Fruit fly (Drosophila melanogaster) whole organism, embryonic: Measurements from ENCODE around the gene CG15408.
A peak's percentile ranks its signal among the peaks of the same experiment; 100 is the strongest.

Experiments used
- Asciz ChIP-seq: fragments of 200-800 bp; sonication (Bioruptor generic); optimal IDR thresholded peaks from 2 replicates; lab custom pipeline; 2017; ENCODE audit warnings: missing biosample characterization, mild to moderate bottlenecking, missing genetic modification characterization, missing genetic modification reagents
- Atf3 ChIP-seq: fragments of 200-800 bp; sonication (Bioruptor generic); optimal IDR thresholded peaks from 3 replicates; lab custom pipeline; 2016; ENCODE audit warnings: missing biosample characterization, missing genetic modification characterization
- B-H2 ChIP-seq: fragments of 200-800 bp; sonication (Bioruptor generic); optimal IDR thresholded peaks from 2 replicates; lab custom pipeline; 2018; ENCODE audit warnings: missing biosample characterization, mild to moderate bottlenecking, missing genetic modification characterization
- CG10209 ChIP-seq: fragments of 200-800 bp; sonication (Bioruptor generic); optimal IDR thresholded peaks from 3 replicates; lab custom pipeline; 2017; ENCODE audit warnings: missing biosample characterization, mild to moderate bottlenecking, missing genetic modification characterization, missing genetic modification reagents
- CG10267 ChIP-seq: fragments of 200-800 bp; sonication (Bioruptor generic); optimal IDR thresholded peaks from 2 replicates; lab custom pipeline; 2018; ENCODE audit warnings: missing biosample characterization, mild to moderate bottlenecking, missing genetic modification characterization, moderate library complexity
- CG10431 ChIP-seq: fragments of 200-800 bp; sonication (Bioruptor generic); optimal IDR thresholded peaks from 3 replicates; lab custom pipeline; 2018; ENCODE audit warnings: missing biosample characterization, mild to moderate bottlenecking, missing genetic modification characterization
- CG11247 ChIP-seq: fragments of 200-800 bp; sonication (Bioruptor generic); IDR thresholded peaks from 2 replicates; pipeline ENCODE4 v1.3.6; 2022; ENCODE audit warnings: missing biosample characterization, missing genetic modification characterization
- CG11695 ChIP-seq: fragments of 200-800 bp; sonication (Bioruptor generic); IDR thresholded peaks from 3 replicates; pipeline ENCODE4 v1.3.6; 2022; ENCODE audit warnings: missing biosample characterization, missing genetic modification characterization
- CG11696 ChIP-seq: fragments of 200-800 bp; sonication (Bioruptor generic); IDR thresholded peaks from 2 replicates; pipeline ENCODE4 v1.3.6; 2022; ENCODE audit warnings: missing biosample characterization, missing genetic modification characterization
- CG12071 ChIP-seq: fragments of 200-800 bp; sonication (Bioruptor generic); optimal IDR thresholded peaks from 3 replicates; lab custom pipeline; 2018; ENCODE audit warnings: missing biosample characterization, mild to moderate bottlenecking, missing genetic modification characterization
- CG14860 ChIP-seq: fragments of 200-800 bp; sonication (Bioruptor generic); IDR thresholded peaks from 3 replicates; pipeline ENCODE4 v1.3.6; 2022; ENCODE audit warnings: missing biosample characterization, missing genetic modification characterization; ENCODE audit not compliant: partially characterized antibody
- CG1792 ChIP-seq: fragments of 200-800 bp; sonication (Bioruptor generic); optimal IDR thresholded peaks from 2 replicates; lab custom pipeline; 2016; ENCODE audit warnings: missing biosample characterization, missing genetic modification characterization
- CG18764 ChIP-seq: fragments of 200-800 bp; sonication (Bioruptor generic); optimal IDR thresholded peaks from 3 replicates; lab custom pipeline; 2016; ENCODE audit warnings: missing biosample characterization, missing genetic modification characterization
- CG33557 ChIP-seq: fragments of 200-800 bp; sonication (Bioruptor generic); optimal IDR thresholded peaks from 2 replicates; lab custom pipeline; 2019; ENCODE audit warnings: missing biosample characterization, mild to moderate bottlenecking, missing genetic modification characterization, moderate library complexity
- CG34422 ChIP-seq: fragments of 200-800 bp; sonication (Bioruptor generic); IDR thresholded peaks from 3 replicates; pipeline ENCODE4 v1.3.6; 2022; ENCODE audit warnings: missing biosample characterization, missing genetic modification characterization
- CG4730 ChIP-seq: fragments of 200-800 bp; sonication (Bioruptor generic); IDR thresholded peaks from 2 replicates; pipeline ENCODE4 v1.3.6; 2022; ENCODE audit warnings: missing biosample characterization, missing genetic modification characterization
- CG7745 ChIP-seq: fragments of 200-800 bp; sonication (Bioruptor generic); optimal IDR thresholded peaks from 2 replicates; lab custom pipeline; 2018; ENCODE audit warnings: missing biosample characterization, mild to moderate bottlenecking, missing genetic modification characterization, moderate library complexity
- CG9932 ChIP-seq: fragments of 200-800 bp; sonication (Bioruptor generic); IDR thresholded peaks from 2 replicates; pipeline ENCODE4 v1.3.6; 2022; ENCODE audit warnings: missing biosample characterization, missing genetic modification characterization
- CoRest ChIP-seq: fragments of 200-800 bp; sonication (Bioruptor generic); optimal IDR thresholded peaks from 3 replicates; lab custom pipeline; 2018; ENCODE audit warnings: missing biosample characterization, mild to moderate bottlenecking, missing genetic modification characterization, moderate library complexity
- Eip74EF ChIP-seq, 2 experiments: fragments of 200-800 bp in 1 of 2; fragments of >200 bp in 1 of 2; sonication (Bioruptor generic) in 1 of 2; optimal IDR thresholded peaks; 2 replicates each; lab custom pipeline; 2017 to 2019; ENCODE audit warnings: missing biosample characterization in 2 of 2, missing genetic modification characterization in 2 of 2, mild to moderate bottlenecking in 1 of 2, moderate library complexity in 1 of 2
- Gsc ChIP-seq: fragments of 200-800 bp; sonication (Bioruptor generic); IDR thresholded peaks from 2 replicates; pipeline ENCODE4 v1.3.6; 2022; ENCODE audit warnings: missing biosample characterization, missing genetic modification characterization
- Hand ChIP-seq: fragments of 200-800 bp; sonication (Bioruptor generic); optimal IDR thresholded peaks from 2 replicates; lab custom pipeline; 2017; ENCODE audit warnings: mild to moderate bottlenecking, missing biosample characterization, missing genetic modification reagents, missing genetic modification characterization
- Hr39 ChIP-seq: fragments of >200 bp; optimal IDR thresholded peaks from 2 replicates; lab custom pipeline; 2017
- Nf-YB ChIP-seq: fragments of 200-800 bp; sonication (Bioruptor generic); optimal IDR thresholded peaks from 3 replicates; lab custom pipeline; 2019; ENCODE audit warnings: missing biosample characterization, mild to moderate bottlenecking, missing genetic modification characterization, moderate library complexity
- Pdp1 ChIP-seq, 2 experiments: fragments of 200-800 bp; sonication (Bioruptor generic); optimal IDR thresholded peaks; 3 replicates each; lab custom pipeline; 2016; ENCODE audit warnings: missing biosample characterization in 2 of 2, missing genetic modification characterization in 2 of 2, mild to moderate bottlenecking in 1 of 2, moderate library complexity in 1 of 2
- Scr ChIP-seq: fragments of 200-800 bp; sonication (Bioruptor generic); IDR thresholded peaks from 2 replicates; pipeline ENCODE4 v1.3.6; 2022; ENCODE audit warnings: missing biosample characterization, missing genetic modification characterization; ENCODE audit not compliant: partially characterized antibody
- Side ChIP-seq: fragments of 200-800 bp; sonication (Bioruptor generic); optimal IDR thresholded peaks from 2 replicates; lab custom pipeline; 2016; ENCODE audit warnings: missing biosample characterization, missing genetic modification characterization
- Taf1 ChIP-seq: fragments of 200-800 bp; sonication (Bioruptor generic); IDR thresholded peaks from 2 replicates; pipeline ENCODE4 v1.3.6; 2022; ENCODE audit warnings: missing biosample characterization, missing genetic modification characterization
- ap ChIP-seq: fragments of 200-800 bp; sonication (Bioruptor generic); IDR thresholded peaks from 2 replicates; pipeline ENCODE4 v1.3.6; 2022; ENCODE audit warnings: missing biosample characterization, missing genetic modification characterization
- chm ChIP-seq: fragments of 200-800 bp; sonication (Bioruptor generic); IDR thresholded peaks from 2 replicates; pipeline ENCODE4 v1.3.6; 2022; ENCODE audit warnings: missing biosample characterization, missing genetic modification characterization
- cwo ChIP-seq: fragments of 200-800 bp; sonication (Bioruptor generic); optimal IDR thresholded peaks from 3 replicates; lab custom pipeline; 2017; ENCODE audit warnings: missing biosample characterization, missing genetic modification characterization, mild to moderate bottlenecking, moderate library complexity, missing genetic modification reagents
- dmrt11E ChIP-seq: fragments of 200-800 bp; sonication (Bioruptor generic); optimal IDR thresholded peaks from 3 replicates; lab custom pipeline; 2018; ENCODE audit warnings: missing biosample characterization, mild to moderate bottlenecking, missing genetic modification characterization, moderate library complexity
- gce ChIP-seq: fragments of 200-800 bp; sonication (Bioruptor generic); IDR thresholded peaks from 3 replicates; pipeline ENCODE4 v1.3.6; 2022; ENCODE audit warnings: missing biosample characterization, missing genetic modification characterization
- gfzf ChIP-seq: fragments of 200-800 bp; sonication (Bioruptor generic); optimal IDR thresholded peaks from 2 replicates; lab custom pipeline; 2016; ENCODE audit warnings: missing biosample characterization, mild to moderate bottlenecking, missing genetic modification characterization, moderate library complexity
- grn ChIP-seq: fragments of 200-800 bp; sonication (Bioruptor generic); optimal IDR thresholded peaks from 3 replicates; lab custom pipeline; 2017; ENCODE audit warnings: missing biosample characterization, missing genetic modification characterization
- jumu ChIP-seq: fragments of 200-800 bp; sonication (Bioruptor generic); optimal IDR thresholded peaks from 3 replicates; lab custom pipeline; 2016; ENCODE audit warnings: missing biosample characterization, missing genetic modification characterization
- lmd ChIP-seq: fragments of 200-800 bp; sonication (Bioruptor generic); IDR thresholded peaks from 2 replicates; pipeline ENCODE4 v1.3.6; 2022; ENCODE audit warnings: missing biosample characterization, missing genetic modification characterization
- pho ChIP-seq: fragments of 200-800 bp; sonication (Bioruptor generic); optimal IDR thresholded peaks from 2 replicates; lab custom pipeline; 2016; ENCODE audit warnings: missing biosample characterization, missing genetic modification characterization
- row ChIP-seq: fragments of 200-800 bp; sonication (Bioruptor generic); IDR thresholded peaks from 3 replicates; pipeline ENCODE4 v1.3.6; 2022; ENCODE audit warnings: missing biosample characterization, missing genetic modification characterization
- sisA ChIP-seq: fragments of 200-800 bp; sonication (Bioruptor generic); IDR thresholded peaks from 2 replicates; pipeline ENCODE4 v1.3.6; 2022; ENCODE audit warnings: missing biosample characterization, missing genetic modification characterization
- sr ChIP-seq: fragments of 200-800 bp; sonication (Bioruptor generic); IDR thresholded peaks from 3 replicates; pipeline ENCODE4 v1.3.6; 2022; ENCODE audit warnings: missing biosample characterization, missing genetic modification characterization
- ssp ChIP-seq: fragments of 200-800 bp; sonication (Bioruptor generic); IDR thresholded peaks from 2 replicates; pipeline ENCODE4 v1.3.6; 2022; ENCODE audit warnings: missing biosample characterization, missing genetic modification characterization
- unc-4 ChIP-seq: fragments of 200-800 bp; sonication (Bioruptor generic); IDR thresholded peaks from 2 replicates; pipeline ENCODE4 v1.3.6; 2022; ENCODE audit warnings: missing biosample characterization, missing genetic modification characterization; ENCODE audit not compliant: partially characterized antibody
- wek ChIP-seq: fragments of 200-800 bp; sonication (Bioruptor generic); optimal IDR thresholded peaks from 3 replicates; lab custom pipeline; 2018; ENCODE audit warnings: missing biosample characterization, mild to moderate bottlenecking, missing genetic modification characterization, moderate library complexity

The CG15408 gene

dm6 chr2L:3301755-3302499 is 30.7 kb upstream of the CG15408 start (continued):
- TF ChIP-seq CoRest (tag; lab: Kevin White, UChicago) (peak; percentile 100), CG10267 (peak; percentile 97), Gsc (GFP tag; lab: Robert Waterston, UW) (peak; percentile 97), gfzf (GFP tag; lab: Kevin White, UChicago) (peak; percentile 45), dmrt11E (peak; percentile 99), unc-4 (GFP tag; lab: Robert Waterston, UW) (peak; percentile 34; the same call in 1 of the 2 replicates), CG7745 (tag; lab: Kevin White, UChicago) (peak; percentile 95), CG10209 (GFP tag; lab: Kevin White, UChicago) (peak; percentile 100), CG12071 (GFP tag; lab: Kevin White, UChicago) (peak; percentile 100), Asciz (GFP tag; lab: Kevin White, UChicago) (peak; percentile 99), CG14860 (GFP tag; lab: Robert Waterston, UW) (no peak), Hr39 (lab: Kevin White, UChicago) (no peak), CG11696 (GFP tag; lab: Robert Waterston, UW) (peak; percentile 98), CG11247 (GFP tag; lab: Robert Waterston, UW) (peak; percentile 99), CG9932 (GFP tag; lab: Robert Waterston, UW) (peak; percentile 100), cwo (GFP tag; lab: Kevin White, UChicago) (peak; percentile 99), pho (GFP tag; lab: Kevin White, UChicago) (peak; percentile 100), CG10431 (GFP tag; lab: Kevin White, UChicago) (peak; percentile 99), CG18764 (GFP tag; lab: Kevin White, UChicago) (peak; percentile 99), Taf1 (GFP tag; lab: Robert Waterston, UW) (peak; percentile 99), lmd (peak; percentile 100), sisA (GFP tag; lab: Robert Waterston, UW) (peak; percentile 99), CG33557 (peak; percentile 100), CG1792 (GFP tag; lab: Kevin White, UChicago) (peak; percentile 99), Hand (GFP tag; lab: Kevin White, UChicago) (peak; percentile 100), B-H2 (peak; percentile 100), grn (peak; percentile 94), row (GFP tag; lab: Robert Waterston, UW) (peak; percentile 100), chm (GFP tag; lab: Robert Waterston, UW) (peak; percentile 100), CG4730 (GFP tag; lab: Robert Waterston, UW) (peak; percentile 99), gce (GFP tag; lab: Robert Waterston, UW) (peak; percentile 98), Atf3 (GFP tag; lab: Kevin White, UChicago) (peak; percentile 99), Nf-YB (peak; percentile 91), Scr (GFP tag; lab: Robert Waterston, UW) (peak; percentile 36; the same call in 1 of the 2 replicates), ssp (GFP tag; lab: Robert Waterston, UW) (peak; percentile 95), Pdp1 (GFP tag; optimal IDR thresholded peaks at IDR 0.05; lab: Kevin White, UChicago) (peak; percentile 99 to 100), sr (GFP tag; lab: Robert Waterston, UW) (peak; percentile 93), Side (GFP tag; lab: Kevin White, UChicago) (peak; percentile 100), ap (GFP tag; lab: Robert Waterston, UW) (peak; percentile 94), jumu (peak; percentile 100), Eip74EF (GFP tag; optimal IDR thresholded peaks at IDR 0.05; lab: Kevin White, UChicago) (peak in 1 of 2 experiments; percentile 98), CG11695 (peak; percentile 98), wek (GFP tag; lab: Kevin White, UChicago) (peak; percentile 97), CG34422 (GFP tag; lab: Robert Waterston, UW) (peak; percentile 100)
